Fruit fly (Drosophila melanogaster): ENCODE results near the gene CG42464.

The CG42464 gene

dm6 chr2L:3703260-3703659 lies 4.0 kb downstream of the CG42464 start, which contains the start of gene CG2816 (continued):
- no peak for TF ChIP-seq CG2199 (GFP tag; IDR thresholded peaks at IDR 0.05)
- TF ChIP-seq CG9609 (GFP tag; optimal IDR thresholded peaks at IDR 0.05) = peak; percentile 77
- no peak for TF ChIP-seq unc-4 (GFP tag; IDR thresholded peaks at IDR 0.05; ENCODE audit: partially characterized antibody)
- TF ChIP-seq CG10979 (tag; optimal IDR thresholded peaks at IDR 0.05) = no peak
- peak; percentile 85 for TF ChIP-seq CG7372 (GFP tag; IDR thresholded peaks at IDR 0.05)
- TF ChIP-seq CG18011 (GFP tag; optimal IDR thresholded peaks at IDR 0.05) = peak; percentile 44
- peak; percentile 28 for TF ChIP-seq scrt (GFP tag; optimal IDR thresholded peaks at IDR 0.05)
- TF ChIP-seq CG15601 (tag; optimal IDR thresholded peaks at IDR 0.05) = peak; percentile 8
- TF ChIP-seq CG11093 (GFP tag; IDR thresholded peaks at IDR 0.05) = no peak
- TF ChIP-seq cg (GFP tag; optimal IDR thresholded peaks at IDR 0.05) = no peak
- TF ChIP-seq CG11504 (tag; optimal IDR thresholded peaks at IDR 0.05) = peak; percentile 55
- TF ChIP-seq BtbVII (GFP tag; optimal IDR thresholded peaks at IDR 0.05) = peak; percentile 33
- TF ChIP-seq CG11456 (GFP tag; IDR thresholded peaks at IDR 0.05) = peak; percentile 95; the same call in 2 of the 3 replicates
- TF ChIP-seq Ets97D (GFP tag; optimal IDR thresholded peaks at IDR 0.05) = no peak
- no peak for TF ChIP-seq CG2712 (tag; optimal IDR thresholded peaks at IDR 0.05)
- no peak for TF ChIP-seq croc (GFP tag; conservative IDR thresholded peaks at IDR 0.05)
- no peak for TF ChIP-seq CG18262 (tag; optimal IDR thresholded peaks at IDR 0.05)
- TF ChIP-seq CG9876 (GFP tag; optimal IDR thresholded peaks at IDR 0.05) = peak; percentile 75
- no peak for TF ChIP-seq peb (GFP tag; IDR thresholded peaks at IDR 0.05)
- TF ChIP-seq lbe (GFP tag; optimal IDR thresholded peaks at IDR 0.05) = peak; percentile 86
- TF ChIP-seq Stat92E (GFP tag; optimal IDR thresholded peaks at IDR 0.05) = no peak
- TF ChIP-seq NFAT (GFP tag; IDR thresholded peaks at IDR 0.05) = peak; percentile 68; the same call in 1 of the 2 replicates
- no peak for TF ChIP-seq nmo (GFP tag; optimal IDR thresholded peaks at IDR 0.05)
- no peak for TF ChIP-seq usp (GFP tag; optimal IDR thresholded peaks at IDR 0.05)
- peak; percentile 66 for TF ChIP-seq CG12659 (GFP tag; optimal IDR thresholded peaks at IDR 0.05)
- TF ChIP-seq Hsf (GFP tag; optimal IDR thresholded peaks at IDR 0.05) = peak; percentile 12
- no peak for TF ChIP-seq CG5953 (GFP tag; IDR thresholded peaks at IDR 0.05)
- peak; percentile 44 for TF ChIP-seq Meics (GFP tag; optimal IDR thresholded peaks at IDR 0.05)
- TF ChIP-seq dm (GFP tag; optimal IDR thresholded peaks at IDR 0.05) = no peak
- TF ChIP-seq tap (tag; optimal IDR thresholded peaks at IDR 0.05) = peak; percentile 24
- TF ChIP-seq Atf6 (GFP tag; IDR thresholded peaks at IDR 0.05) = peak; percentile 68
- TF ChIP-seq CG1233 (GFP tag; optimal IDR thresholded peaks at IDR 0.05) = no peak
- no peak for TF ChIP-seq MTF-1 (GFP tag; optimal IDR thresholded peaks at IDR 0.05; ENCODE audit: borderline replicate concordance)
- TF ChIP-seq Med (GFP tag) = peak; percentile 91
- 0 out of 2 replicates have a peak, but pooled peaks have one; percentile 27 for TF ChIP-seq ara (GFP tag; IDR thresholded peaks at IDR 0.05)
- TF ChIP-seq CG1832 (GFP tag; optimal IDR thresholded peaks at IDR 0.05) = no peak
- TF ChIP-seq ttk (GFP tag; IDR thresholded peaks at IDR 0.05) = peak; percentile 51
- TF ChIP-seq zfh2 (GFP tag; optimal IDR thresholded peaks at IDR 0.05) = peak; percentile 93
- no peak for TF ChIP-seq grn (GFP tag; optimal IDR thresholded peaks at IDR 0.05)
- peak; percentile 92 for TF ChIP-seq dysf (GFP tag; IDR thresholded peaks at IDR 0.05)
- peak; percentile 63 for TF ChIP-seq CG12299 (tag; optimal IDR thresholded peaks at IDR 0.05)
- peak; percentile 78 for TF ChIP-seq NfI (GFP tag; optimal IDR thresholded peaks at IDR 0.05)
- peak; percentile 2 for TF ChIP-seq Dad (GFP tag; optimal IDR thresholded peaks at IDR 0.05)
- TF ChIP-seq CG7987 (GFP tag; optimal IDR thresholded peaks at IDR 0.05) = no peak
- TF ChIP-seq CG12744 (GFP tag; optimal IDR thresholded peaks at IDR 0.05) = peak; percentile 24
- no peak for TF ChIP-seq h (optimal IDR thresholded peaks at IDR 0.05)
- TF ChIP-seq gro (GFP tag; optimal IDR thresholded peaks at IDR 0.05) = peak; percentile 96
- peak; percentile 64; the same call in 1 of the 3 replicates for TF ChIP-seq CG3726 (GFP tag; IDR thresholded peaks at IDR 0.05)
- TF ChIP-seq bbx (GFP tag; IDR thresholded peaks at IDR 0.05; ENCODE audit: partially characterized antibody) = no peak
- peak; percentile 59 for TF ChIP-seq CG12219 (GFP tag; optimal IDR thresholded peaks at IDR 0.05)
- TF ChIP-seq insv (GFP tag; optimal IDR thresholded peaks at IDR 0.05) = no peak

Measured in whole organism, embryonic.